Worm (Caenorhabditis elegans): ENCODE measurements around the gene W09H1.1.

Gene W09H1.1

ce11 chrII:13142372-13142771, 39.0 kb downstream of the W09H1.1 start:
- TF ChIP-seq madf-5 (GFP tag; IDR thresholded peaks at IDR 0.05): no peak
- TF ChIP-seq unc-62 (GFP tag; optimal IDR thresholded peaks at IDR 0.05 in 1 of 2): peak in 1 of 2 experiments; percentile 92
- no peak for TF ChIP-seq unc-62 (tag; optimal IDR thresholded peaks at IDR 0.05)

ce11 chrII:13139573-13139972, 41.8 kb downstream of the W09H1.1 start:
- TF ChIP-seq ceh-82 (tag; optimal IDR thresholded peaks at IDR 0.05) (no peak), unc-62 (GFP tag; optimal IDR thresholded peaks at IDR 0.05 in 1 of 2) (peak in 1 of 2 experiments; percentile 68), unc-62 (tag; optimal IDR thresholded peaks at IDR 0.05) (no peak), nhr-42 (GFP tag; IDR thresholded peaks at IDR 0.05) (0 out of 2 replicates have a peak, but pooled peaks have one; percentile 7), ZK337.2 (GFP tag; IDR thresholded peaks at IDR 0.05) (no peak), zfp-2 (tag; optimal IDR thresholded peaks at IDR 0.05) (no peak), nhr-28 (tag; optimal IDR thresholded peaks at IDR 0.05) (no peak), lin-29 (GFP tag; IDR thresholded peaks at IDR 0.05) (no peak), lim-7 (GFP tag; IDR thresholded peaks at IDR 0.05) (no peak), T20F7.1 (GFP tag; optimal IDR thresholded peaks at IDR 0.05) (no peak), lin-13 (GFP tag; optimal IDR thresholded peaks at IDR 0.05) (no peak), nhr-6 (tag; optimal IDR thresholded peaks at IDR 0.05) (no peak), lsy-2 (tag; optimal IDR thresholded peaks at IDR 0.05) (no peak), lin-1 (GFP tag; IDR thresholded peaks at IDR 0.05) (no peak), ctbp-1 (GFP tag; IDR thresholded peaks at IDR 0.05) (no peak)

- no peak for TF ChIP-seq R02D3.7 (tag; optimal IDR thresholded peaks at IDR 0.05)
- no peak for TF ChIP-seq F10B5.3 (tag; optimal IDR thresholded peaks at IDR 0.05)
- no peak for TF ChIP-seq cey-2 (tag; optimal IDR thresholded peaks at IDR 0.05; ENCODE audit: borderline replicate concordance, insufficient read depth)
- no peak for TF ChIP-seq ceh-44 (GFP tag; IDR thresholded peaks at IDR 0.05)
- TF ChIP-seq lin-39 (tag; optimal IDR thresholded peaks at IDR 0.05): no peak
- no peak for TF ChIP-seq madf-9 (GFP tag; conservative IDR thresholded peaks at IDR 0.05)
- no peak for TF ChIP-seq tag-97 (GFP tag; IDR thresholded peaks at IDR 0.05)
- TF ChIP-seq ceh-62 (tag; optimal IDR thresholded peaks at IDR 0.05): no peak
- TF ChIP-seq jun-1 (tag; optimal IDR thresholded peaks at IDR 0.05): no peak
- no peak for TF ChIP-seq arid-1 (GFP tag; conservative IDR thresholded peaks at IDR 0.05)
- TF ChIP-seq madf-5 (GFP tag; IDR thresholded peaks at IDR 0.05): no peak
- no peak for TF ChIP-seq nhr-25 (tag; optimal IDR thresholded peaks at IDR 0.05; ENCODE audit: borderline replicate concordance, insufficient read depth)
- no peak for TF ChIP-seq unc-62 (GFP tag; optimal IDR thresholded peaks at IDR 0.05 in 1 of 2)
- no peak for TF ChIP-seq unc-62 (tag; optimal IDR thresholded peaks at IDR 0.05)
- TF ChIP-seq nhr-41 (GFP tag; IDR thresholded peaks at IDR 0.05): no peak
Observed at ce11 chrII:13130576-13130975, 50.8 kb downstream of the W09H1.1 start.

ce11 chrII:13129602-13130001, 51.8 kb downstream of the W09H1.1 start, which contains the start of gene F29C12.6:
Gene F29C12.6 (plus strand): TSS chrII:13129902.
- TF ChIP-seq lim-7 (GFP tag; IDR thresholded peaks at IDR 0.05): no peak
- no peak for TF ChIP-seq nhr-25 (tag; optimal IDR thresholded peaks at IDR 0.05; ENCODE audit: borderline replicate concordance, insufficient read depth)
- no peak for TF ChIP-seq jun-1 (tag; optimal IDR thresholded peaks at IDR 0.05)
- TF ChIP-seq F10B5.3 (tag; optimal IDR thresholded peaks at IDR 0.05): no peak
- TF ChIP-seq lin-1 (GFP tag; IDR thresholded peaks at IDR 0.05): no peak
- TF ChIP-seq pha-4 (GFP tag; IDR thresholded peaks at IDR 0.05): no peak
- no peak for TF ChIP-seq pha-4 (tag; optimal IDR thresholded peaks at IDR 0.05)
- TF ChIP-seq vab-7 (GFP tag; IDR thresholded peaks at IDR 0.05): no peak
- TF ChIP-seq zfp-3 (GFP tag; conservative IDR thresholded peaks at IDR 0.05): no peak
- TF ChIP-seq nhr-42 (GFP tag; IDR thresholded peaks at IDR 0.05): no peak
- TF ChIP-seq zfp-2 (tag; optimal IDR thresholded peaks at IDR 0.05): no peak
- no peak for TF ChIP-seq ceh-44 (GFP tag; IDR thresholded peaks at IDR 0.05)
- no peak for TF ChIP-seq dve-1 (tag; optimal IDR thresholded peaks at IDR 0.05; ENCODE audit: insufficient read depth)
- no peak for TF ChIP-seq nhr-77 (tag; optimal IDR thresholded peaks at IDR 0.05)
- no peak for TF ChIP-seq dmd-8 (GFP tag; IDR thresholded peaks at IDR 0.05)
- TF ChIP-seq mep-1 (tag; optimal IDR thresholded peaks at IDR 0.05): no peak
- no peak for TF ChIP-seq lir-3 (tag; optimal IDR thresholded peaks at IDR 0.05)
- TF ChIP-seq F26F4.8 (GFP tag; conservative IDR thresholded peaks at IDR 0.05): no peak
- no peak for TF ChIP-seq dmd-6 (GFP tag; IDR thresholded peaks at IDR 0.05)
- no peak for TF ChIP-seq hif-1 (tag; optimal IDR thresholded peaks at IDR 0.05)
- no peak for TF ChIP-seq daf-16 (GFP tag; optimal IDR thresholded peaks at IDR 0.05)
- no peak for TF ChIP-seq daf-16 (tag; optimal IDR thresholded peaks at IDR 0.05)
